Fruit fly (Drosophila melanogaster) whole organism, embryonic: ENCODE results near the gene spas.

Experiments used
- Awh ChIP-seq: fragments of 200-800 bp; sonication (Bioruptor generic); IDR thresholded peaks from 2 replicates; pipeline ENCODE4, ENCODE4 v1.3.6; 2022; ENCODE audit warnings: missing biosample characterization, missing genetic modification characterization
- BEAF-32 ChIP-seq: fragments of 200-800 bp; sonication (Bioruptor generic); optimal IDR thresholded peaks from 3 replicates; lab custom pipeline; 2017; ENCODE audit warnings: missing biosample characterization, missing genetic modification characterization, mild to moderate bottlenecking, moderate library complexity, missing genetic modification reagents
- Bgb ChIP-seq: fragments of 200-800 bp; sonication (Bioruptor generic); IDR thresholded peaks from 2 replicates; pipeline ENCODE4 v1.3.6; 2022; ENCODE audit warnings: missing biosample characterization, missing genetic modification characterization; ENCODE audit not compliant: partially characterized antibody
- C15 ChIP-seq: fragments of 200-800 bp; sonication (Bioruptor generic); IDR thresholded peaks from 3 replicates; pipeline ENCODE4 v1.3.6; 2022; ENCODE audit warnings: missing biosample characterization, missing genetic modification characterization
- CG10543 ChIP-seq: fragments of 200-800 bp; sonication (Bioruptor generic); optimal IDR thresholded peaks from 3 replicates; lab custom pipeline; 2017; ENCODE audit warnings: missing biosample characterization, mild to moderate bottlenecking, missing genetic modification characterization, moderate library complexity
- CG11093 ChIP-seq: fragments of 200-800 bp; sonication (Bioruptor generic); IDR thresholded peaks from 3 replicates; pipeline ENCODE4 v1.3.6; 2022; ENCODE audit warnings: missing biosample characterization, missing genetic modification characterization
- CG12659 ChIP-seq: fragments of 200-800 bp; sonication (Bioruptor generic); optimal IDR thresholded peaks from 3 replicates; lab custom pipeline; 2017; ENCODE audit warnings: mild to moderate bottlenecking, missing biosample characterization, missing genetic modification reagents, missing genetic modification characterization
- CG12769 ChIP-seq: fragments of 200-800 bp; sonication (Bioruptor generic); optimal IDR thresholded peaks from 2 replicates; lab custom pipeline; 2019; ENCODE audit warnings: missing biosample characterization, mild to moderate bottlenecking, missing genetic modification characterization, moderate library complexity
- CG13296 ChIP-seq: fragments of 200-800 bp; sonication (Bioruptor generic); optimal IDR thresholded peaks from 3 replicates; lab custom pipeline; 2018; ENCODE audit warnings: missing biosample characterization, mild to moderate bottlenecking, missing genetic modification characterization
- CG15601 ChIP-seq: fragments of 200-800 bp; sonication (Bioruptor generic); optimal IDR thresholded peaks from 3 replicates; lab custom pipeline; 2019; ENCODE audit warnings: missing biosample characterization, mild to moderate bottlenecking, missing genetic modification characterization, moderate library complexity
- CG2120 ChIP-seq: fragments of 200-800 bp; sonication (Bioruptor generic); optimal IDR thresholded peaks from 3 replicates; lab custom pipeline; 2016; ENCODE audit warnings: missing biosample characterization, missing genetic modification characterization
- CG3065 ChIP-seq: fragments of 200-800 bp; sonication (Bioruptor generic); optimal IDR thresholded peaks from 2 replicates; lab custom pipeline; 2016; ENCODE audit warnings: missing biosample characterization, missing genetic modification characterization
- CG4360 ChIP-seq: fragments of 200-800 bp; sonication (Bioruptor generic); IDR thresholded peaks from 2 replicates; pipeline ENCODE4 v1.3.6; 2022; ENCODE audit warnings: missing biosample characterization, missing genetic modification characterization
- CG5953 ChIP-seq: fragments of 200-800 bp; sonication (Bioruptor generic); IDR thresholded peaks from 2 replicates; pipeline ENCODE4 v1.3.6; 2022; ENCODE audit warnings: missing biosample characterization, missing genetic modification characterization
- CG6683 ChIP-seq: fragments of 200-800 bp; sonication (Bioruptor generic); optimal IDR thresholded peaks from 2 replicates; lab custom pipeline; 2017; ENCODE audit warnings: missing biosample characterization, mild to moderate bottlenecking, missing genetic modification characterization, missing genetic modification reagents
- CG7556 ChIP-seq: fragments of 200-800 bp; sonication (Bioruptor generic); optimal IDR thresholded peaks from 2 replicates; lab custom pipeline; 2017; ENCODE audit warnings: missing biosample characterization, mild to moderate bottlenecking, missing genetic modification characterization
- CG8089 ChIP-seq: fragments of 200-800 bp; sonication (Bioruptor generic); optimal IDR thresholded peaks from 3 replicates; lab custom pipeline; 2016; ENCODE audit warnings: missing biosample characterization, missing genetic modification characterization
- CG8290 ChIP-seq, 3 experiments: fragments of 200-800 bp; sonication (Bioruptor generic); optimal IDR thresholded peaks; 2 replicates each; lab custom pipeline; 2016 to 2019; ENCODE audit warnings: missing biosample characterization in 3 of 3, missing genetic modification characterization in 3 of 3, mild to moderate bottlenecking in 2 of 3, moderate library complexity in 1 of 3
- CG9215 ChIP-seq: fragments of 200-800 bp; sonication (Bioruptor generic); IDR thresholded peaks from 2 replicates; pipeline ENCODE4 v1.3.6; 2022; ENCODE audit warnings: missing biosample characterization, missing genetic modification characterization
- Deaf1 ChIP-seq: fragments of 200-800 bp; optimal IDR thresholded peaks from 3 replicates; lab custom pipeline; 2019; ENCODE audit warnings: missing biosample characterization, mild to moderate bottlenecking, missing genetic modification characterization, moderate library complexity
- Dip2 ChIP-seq: fragments of 200-800 bp; sonication (Bioruptor generic); IDR thresholded peaks from 2 replicates; pipeline ENCODE4 v1.3.6; 2022; ENCODE audit warnings: missing biosample characterization, missing genetic modification characterization
- Eip74EF ChIP-seq, 2 experiments: fragments of 200-800 bp in 1 of 2; fragments of >200 bp in 1 of 2; sonication (Bioruptor generic) in 1 of 2; optimal IDR thresholded peaks; 2 replicates each; lab custom pipeline; 2017 to 2019; ENCODE audit warnings: missing biosample characterization in 2 of 2, missing genetic modification characterization in 2 of 2, mild to moderate bottlenecking in 1 of 2, moderate library complexity in 1 of 2
- H15 ChIP-seq: fragments of 200-800 bp; sonication (Bioruptor generic); IDR thresholded peaks from 3 replicates; pipeline ENCODE4 v1.3.6; 2022; ENCODE audit warnings: missing biosample characterization, missing genetic modification characterization
- HLH3B ChIP-seq: fragments of 200-800 bp; sonication (Bioruptor generic); IDR thresholded peaks from 2 replicates; pipeline ENCODE4 v1.3.6; 2022; ENCODE audit warnings: missing biosample characterization, missing genetic modification characterization
- Hey ChIP-seq: fragments of 200-800 bp; sonication (Bioruptor generic); optimal IDR thresholded peaks from 3 replicates; lab custom pipeline; 2018; ENCODE audit warnings: missing biosample characterization, mild to moderate bottlenecking, missing genetic modification characterization
- Kr ChIP-seq: fragments of 200-800 bp; sonication (Bioruptor generic); optimal IDR thresholded peaks from 2 replicates; lab custom pipeline; 2017; ENCODE audit warnings: missing biosample characterization, mild to moderate bottlenecking, missing genetic modification characterization
- NK7.1 ChIP-seq: fragments of 200-800 bp; sonication (Bioruptor generic); optimal IDR thresholded peaks from 3 replicates; lab custom pipeline; 2016; ENCODE audit warnings: missing biosample characterization, missing genetic modification characterization
- Nf-YA ChIP-seq: fragments of 200-800 bp; sonication (Bioruptor generic); IDR thresholded peaks from 2 replicates; pipeline ENCODE4 v1.3.6; 2022; ENCODE audit warnings: missing biosample characterization, missing genetic modification characterization
- Xbp1 ChIP-seq: fragments of 200-800 bp; sonication (Bioruptor generic); optimal IDR thresholded peaks from 3 replicates; lab custom pipeline; 2016; ENCODE audit warnings: missing biosample characterization, mild to moderate bottlenecking, missing genetic modification characterization
- YL-1 ChIP-seq: fragments of 200-800 bp; sonication (Bioruptor generic); optimal IDR thresholded peaks from 3 replicates; lab custom pipeline; 2017; ENCODE audit warnings: missing biosample characterization, mild to moderate bottlenecking, missing genetic modification characterization
- ase ChIP-seq: fragments of 200-800 bp; sonication (Bioruptor generic); IDR thresholded peaks from 3 replicates; pipeline ENCODE4 v1.3.6; 2022; ENCODE audit warnings: missing biosample characterization, missing genetic modification characterization
- cas ChIP-seq: fragments of 200-800 bp; sonication (Bioruptor generic); IDR thresholded peaks from 2 replicates; pipeline ENCODE4 v1.3.6; 2022; ENCODE audit warnings: missing biosample characterization, missing genetic modification characterization
- dimm ChIP-seq: fragments of 200-800 bp; sonication (Bioruptor generic); IDR thresholded peaks from 2 replicates; pipeline ENCODE4 v1.3.6; 2022; ENCODE audit warnings: missing biosample characterization, missing genetic modification characterization
- grau ChIP-seq: fragments of 200-800 bp; optimal IDR thresholded peaks from 3 replicates; lab custom pipeline; 2019; ENCODE audit warnings: missing biosample characterization, mild to moderate bottlenecking, missing genetic modification characterization, moderate library complexity
- gt ChIP-seq: fragments of 200-800 bp; sonication (Bioruptor generic); IDR thresholded peaks from 2 replicates; pipeline ENCODE4 v1.3.6; 2022; ENCODE audit warnings: missing biosample characterization, missing genetic modification characterization
- hb ChIP-seq: fragments of 200-800 bp; sonication (Bioruptor generic); IDR thresholded peaks from 3 replicates; pipeline ENCODE4 v1.3.6; 2022; ENCODE audit warnings: missing biosample characterization, missing genetic modification characterization; ENCODE audit not compliant: partially characterized antibody
- kah ChIP-seq: fragments of 200-800 bp; sonication (Bioruptor generic); optimal IDR thresholded peaks from 2 replicates; lab custom pipeline; 2018; ENCODE audit warnings: missing biosample characterization, mild to moderate bottlenecking, missing genetic modification characterization
- prd ChIP-seq, 3 experiments: fragments of >200 bp in 2 of 3; fragments of 200-800 bp in 1 of 3; sonication (Bioruptor generic) in 1 of 3; optimal IDR thresholded peaks in 2 of 3; IDR thresholded peaks in 1 of 3; 2 replicates in 2 of 3; 3 replicates in 1 of 3; pipeline versions ENCODE4 v1.3.6 to Lab custom; 2017 to 2022; ENCODE audit warnings: missing biosample characterization in 1 of 3, missing genetic modification characterization in 1 of 3
- rib ChIP-seq: fragments of 200-800 bp; sonication (Bioruptor generic); IDR thresholded peaks from 2 replicates; pipeline ENCODE4 v1.3.6; 2022; ENCODE audit warnings: missing biosample characterization, missing genetic modification characterization
- sc ChIP-seq, 3 experiments: fragments of >200 bp in 2 of 3; fragments of 200-800 bp in 1 of 3; sonication (Bioruptor generic) in 1 of 3; optimal IDR thresholded peaks; 2 replicates in 2 of 3; 3 replicates in 1 of 3; lab custom pipeline; 2017; ENCODE audit warnings: mild to moderate bottlenecking in 1 of 3, missing biosample characterization in 1 of 3, missing genetic modification characterization in 1 of 3, missing genetic modification reagents in 1 of 3
- sens-2 ChIP-seq: fragments of 200-800 bp; sonication (Bioruptor generic); IDR thresholded peaks from 2 replicates; pipeline ENCODE4 v1.3.6; 2022; ENCODE audit warnings: missing biosample characterization, missing genetic modification characterization
- sob ChIP-seq: fragments of 200-800 bp; sonication (Bioruptor generic); IDR thresholded peaks from 2 replicates; pipeline ENCODE4 v1.3.6; 2022; ENCODE audit warnings: missing biosample characterization, missing genetic modification characterization
- tgo ChIP-seq: fragments of 200-800 bp; sonication (Bioruptor generic); IDR thresholded peaks from 3 replicates; pipeline ENCODE4 v1.3.6; 2022; ENCODE audit warnings: missing biosample characterization, missing genetic modification characterization
- tna ChIP-seq: fragments of 200-800 bp; sonication (Bioruptor generic); IDR thresholded peaks from 2 replicates; pipeline ENCODE4 v1.3.6; 2022; ENCODE audit warnings: missing biosample characterization, missing genetic modification characterization; ENCODE audit not compliant: partially characterized antibody
- toy ChIP-seq: fragments of 200-800 bp; sonication (Bioruptor generic); IDR thresholded peaks from 2 replicates; pipeline ENCODE4 v1.3.6; 2022; ENCODE audit warnings: missing biosample characterization, missing genetic modification characterization
- tx ChIP-seq: fragments of 200-800 bp; sonication (Bioruptor generic); optimal IDR thresholded peaks from 2 replicates; lab custom pipeline; 2016; ENCODE audit warnings: missing biosample characterization, missing genetic modification characterization
- zen2 ChIP-seq: fragments of 200-800 bp; sonication (Bioruptor generic); IDR thresholded peaks from 3 replicates; pipeline ENCODE4 v1.3.6; 2022; ENCODE audit warnings: missing biosample characterization, missing genetic modification characterization; ENCODE audit not compliant: partially characterized antibody

Gene spas

DNA sequence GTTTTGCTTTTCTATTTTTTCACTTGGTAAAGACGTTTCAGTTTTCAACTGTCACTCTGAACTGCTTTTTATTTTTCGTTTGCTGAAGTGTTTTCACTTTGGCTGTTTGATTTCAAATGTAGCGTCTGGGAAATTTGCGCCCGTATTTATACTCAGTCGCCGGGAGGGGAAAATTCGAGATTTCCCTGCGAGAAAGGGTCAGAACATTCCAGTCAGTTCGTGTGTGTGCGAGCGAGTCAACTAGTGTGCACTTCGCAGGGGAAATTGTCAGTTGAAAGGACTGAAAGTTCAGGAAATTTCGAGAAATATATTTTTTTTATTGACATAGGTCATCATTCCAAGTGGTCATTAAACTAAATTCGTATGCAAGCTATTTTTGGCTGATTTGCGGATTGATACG lies 19.2 kb downstream of the spas start, which contains the start of gene Hsp68 (continued):
- no peak for TF ChIP-seq Dip2 (GFP tag; lab: Robert Waterston, UW)
- TF ChIP-seq CG13296 (GFP tag; lab: Kevin White, UChicago): peak; percentile 57
- TF ChIP-seq CG12769 (tag; lab: Kevin White, UChicago): peak; percentile 15
- TF ChIP-seq Kr (GFP tag; lab: Kevin White, UChicago): no peak
- TF ChIP-seq CG5953 (GFP tag; lab: Robert Waterston, UW): no peak
- TF ChIP-seq toy (GFP tag; lab: Robert Waterston, UW): no peak
- TF ChIP-seq Eip74EF (GFP tag; optimal IDR thresholded peaks at IDR 0.05; lab: Kevin White, UChicago): no peak
- no peak for TF ChIP-seq CG7556 (GFP tag; lab: Kevin White, UChicago)
- no peak for TF ChIP-seq CG8290 (GFP tag; optimal IDR thresholded peaks at IDR 0.05; lab: Kevin White, UChicago)
- TF ChIP-seq CG8290 (tag; optimal IDR thresholded peaks at IDR 0.05; lab: Kevin White, UChicago): peak; percentile 37 to 58
- no peak for TF ChIP-seq tx (GFP tag; lab: Kevin White, UChicago)
- no peak for TF ChIP-seq prd (optimal IDR thresholded peaks at IDR 0.05; lab: Kevin White, UChicago)
- no peak for TF ChIP-seq prd (GFP tag; IDR thresholded peaks at IDR 0.05; lab: Robert Waterston, UW)
- TF ChIP-seq Bgb: no peak
- peak; percentile 81 for TF ChIP-seq CG15601 (tag; lab: Kevin White, UChicago)
- no peak for TF ChIP-seq kah
- no peak for TF ChIP-seq sens-2 (GFP tag; lab: Robert Waterston, UW)
- no peak for TF ChIP-seq NK7.1
- TF ChIP-seq Hey: no peak
- no peak for TF ChIP-seq HLH3B (GFP tag; lab: Robert Waterston, UW)
- TF ChIP-seq, all 482 proteins: peak for 89

DNA sequence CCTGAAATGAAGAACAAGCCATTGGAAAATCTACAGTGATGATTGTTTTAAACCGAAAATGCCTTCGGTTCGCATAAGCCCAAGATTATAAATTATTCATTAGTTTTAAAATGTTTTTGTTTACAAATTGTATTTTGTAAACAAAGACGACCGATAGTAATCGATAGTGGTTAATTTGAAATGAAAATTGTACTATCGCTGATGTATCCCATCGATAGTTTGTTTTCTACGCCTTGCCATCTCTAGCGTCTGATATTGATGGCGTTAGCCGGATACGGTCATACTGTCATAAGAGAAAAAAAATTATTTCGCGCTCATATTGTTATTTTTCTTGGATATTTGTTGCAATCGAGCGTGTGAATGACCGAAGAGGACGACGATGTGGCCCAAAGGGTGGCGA lies 20.0 kb downstream of the spas start, which contains the start of gene SMC1:
Gene SMC1 (plus strand): TSS at position 247 of the 400 bp plus-strand sequence.
- TF ChIP-seq sob (GFP tag; lab: Robert Waterston, UW) (peak; percentile 81; the same call in 1 of the 2 replicates), Nf-YA (no peak), cas (GFP tag; lab: Robert Waterston, UW) (0 out of 2 replicates have a peak, but pooled peaks have one; percentile 39), Xbp1 (peak; percentile 45), CG10543 (GFP tag; lab: Kevin White, UChicago) (peak; percentile 73), zen2 (GFP tag; lab: Robert Waterston, UW) (peak; percentile 99), BEAF-32 (GFP tag; lab: Kevin White, UChicago) (peak; percentile 99), grau (tag; lab: Kevin White, UChicago) (peak; percentile 42), CG7556 (GFP tag; lab: Kevin White, UChicago) (no peak), ase (GFP tag; lab: Robert Waterston, UW) (no peak), CG8290 (GFP tag; optimal IDR thresholded peaks at IDR 0.05; lab: Kevin White, UChicago) (peak; percentile 51), CG8290 (tag; optimal IDR thresholded peaks at IDR 0.05; lab: Kevin White, UChicago) (peak in 1 of 2 experiments; percentile 83), CG2120 (GFP tag; lab: Kevin White, UChicago) (peak; percentile 52), CG8089 (no peak), tgo (GFP tag; lab: Robert Waterston, UW) (no peak), tna (GFP tag; lab: Robert Waterston, UW) (peak; percentile 97), Awh (GFP tag; lab: Robert Waterston, UW) (0 out of 2 replicates have a peak, but pooled peaks have one; percentile 23), Dip2 (GFP tag; lab: Robert Waterston, UW) (no peak), CG12659 (GFP tag; lab: Kevin White, UChicago) (peak; percentile 83), H15 (no peak), YL-1 (GFP tag; lab: Kevin White, UChicago) (peak; percentile 90), CG9215 (GFP tag; lab: Robert Waterston, UW) (no peak), CG3065 (GFP tag; lab: Kevin White, UChicago) (no peak), CG11093 (GFP tag; lab: Robert Waterston, UW) (no peak), C15 (GFP tag; lab: Robert Waterston, UW) (0 out of 3 replicates have a peak, but pooled peaks have one; percentile 28), tx (GFP tag; lab: Kevin White, UChicago) (peak; percentile 29), Deaf1 (tag; lab: Kevin White, UChicago) (no peak), dimm (GFP tag; lab: Robert Waterston, UW) (no peak), CG4360 (GFP tag; lab: Robert Waterston, UW) (no peak), gt (GFP tag; lab: Robert Waterston, UW) (no peak), sc (optimal IDR thresholded peaks at IDR 0.05; lab: Kevin White, UChicago) (no peak), sc (GFP tag; optimal IDR thresholded peaks at IDR 0.05; lab: Kevin White, UChicago) (no peak), rib (GFP tag; lab: Robert Waterston, UW) (no peak), CG13296 (GFP tag; lab: Kevin White, UChicago) (peak; percentile 23), hb (GFP tag; lab: Robert Waterston, UW) (peak; percentile 99), CG6683 (peak; percentile 6)
